Fruit fly (Drosophila melanogaster) whole organism, embryonic: ENCODE measurements around the gene CG33158.
A peak's percentile ranks its signal among the peaks of the same experiment; 100 is the strongest.

Source experiments
- Aef1 ChIP-seq: fragments of 200-800 bp; sonication (Bioruptor generic); IDR thresholded peaks from 3 replicates; pipeline ENCODE4 v1.3.6; 2022; ENCODE audit warnings: missing biosample characterization, missing genetic modification characterization
- B-H1 ChIP-seq: fragments of 200-800 bp; sonication (Bioruptor generic); IDR thresholded peaks from 3 replicates; pipeline ENCODE4 v1.3.6; 2022; ENCODE audit warnings: missing biosample characterization, missing genetic modification characterization
- B-H2 ChIP-seq: fragments of 200-800 bp; sonication (Bioruptor generic); optimal IDR thresholded peaks from 2 replicates; lab custom pipeline; 2018; ENCODE audit warnings: missing biosample characterization, mild to moderate bottlenecking, missing genetic modification characterization
- BtbVII ChIP-seq: fragments of 200-800 bp; sonication (Bioruptor generic); optimal IDR thresholded peaks from 3 replicates; lab custom pipeline; 2017; ENCODE audit warnings: missing biosample characterization, mild to moderate bottlenecking, missing genetic modification characterization
- Bteb2 ChIP-seq: fragments of 200-800 bp; sonication (Bioruptor generic); optimal IDR thresholded peaks from 2 replicates; lab custom pipeline; 2016; ENCODE audit warnings: missing biosample characterization, missing genetic modification characterization
- C15 ChIP-seq: fragments of 200-800 bp; sonication (Bioruptor generic); IDR thresholded peaks from 3 replicates; pipeline ENCODE4 v1.3.6; 2022; ENCODE audit warnings: missing biosample characterization, missing genetic modification characterization
- CG10209 ChIP-seq: fragments of 200-800 bp; sonication (Bioruptor generic); optimal IDR thresholded peaks from 3 replicates; lab custom pipeline; 2017; ENCODE audit warnings: missing biosample characterization, mild to moderate bottlenecking, missing genetic modification characterization, missing genetic modification reagents
- CG10274 ChIP-seq: fragments of 200-800 bp; sonication (Bioruptor generic); optimal IDR thresholded peaks from 3 replicates; lab custom pipeline; 2017; ENCODE audit warnings: missing biosample characterization, mild to moderate bottlenecking, missing genetic modification characterization
- CG11247 ChIP-seq: fragments of 200-800 bp; sonication (Bioruptor generic); IDR thresholded peaks from 2 replicates; pipeline ENCODE4 v1.3.6; 2022; ENCODE audit warnings: missing biosample characterization, missing genetic modification characterization
- CG11504 ChIP-seq: fragments of 200-800 bp; sonication (Bioruptor generic); optimal IDR thresholded peaks from 3 replicates; lab custom pipeline; 2019; ENCODE audit warnings: missing biosample characterization, mild to moderate bottlenecking, missing genetic modification characterization, moderate library complexity
- CG12071 ChIP-seq: fragments of 200-800 bp; sonication (Bioruptor generic); optimal IDR thresholded peaks from 3 replicates; lab custom pipeline; 2018; ENCODE audit warnings: missing biosample characterization, mild to moderate bottlenecking, missing genetic modification characterization
- CG12769 ChIP-seq: fragments of 200-800 bp; sonication (Bioruptor generic); optimal IDR thresholded peaks from 2 replicates; lab custom pipeline; 2019; ENCODE audit warnings: missing biosample characterization, mild to moderate bottlenecking, missing genetic modification characterization, moderate library complexity
- CG13123 ChIP-seq: fragments of 200-800 bp; sonication (Bioruptor generic); optimal IDR thresholded peaks from 2 replicates; lab custom pipeline; 2016; ENCODE audit warnings: missing biosample characterization, missing genetic modification characterization
- CG14014 ChIP-seq: fragments of 200-800 bp; sonication (Bioruptor generic); IDR thresholded peaks from 2 replicates; pipeline ENCODE4 v1.3.6; 2022; ENCODE audit warnings: missing biosample characterization, missing genetic modification characterization
- CG33557 ChIP-seq: fragments of 200-800 bp; sonication (Bioruptor generic); optimal IDR thresholded peaks from 2 replicates; lab custom pipeline; 2019; ENCODE audit warnings: missing biosample characterization, mild to moderate bottlenecking, missing genetic modification characterization, moderate library complexity
- CG34224 ChIP-seq: fragments of 200-800 bp; sonication (Bioruptor generic); IDR thresholded peaks from 3 replicates; pipeline ENCODE4 v1.3.6; 2022; ENCODE audit warnings: missing biosample characterization, missing genetic modification characterization; ENCODE audit not compliant: partially characterized antibody
- CG3726 ChIP-seq: fragments of 200-800 bp; sonication (Bioruptor generic); IDR thresholded peaks from 3 replicates; pipeline ENCODE4, ENCODE4 v1.3.6; 2022; ENCODE audit warnings: missing biosample characterization, missing genetic modification characterization
- CG3995 ChIP-seq: fragments of 200-800 bp; sonication (Bioruptor generic); optimal IDR thresholded peaks from 3 replicates; lab custom pipeline; 2016; ENCODE audit warnings: missing biosample characterization, missing genetic modification characterization
- CG4404 ChIP-seq: fragments of 200-800 bp; sonication (Bioruptor generic); IDR thresholded peaks from 2 replicates; pipeline ENCODE4 v1.3.6; 2022; ENCODE audit warnings: missing biosample characterization, missing genetic modification characterization
- CG4730 ChIP-seq: fragments of 200-800 bp; sonication (Bioruptor generic); IDR thresholded peaks from 2 replicates; pipeline ENCODE4 v1.3.6; 2022; ENCODE audit warnings: missing biosample characterization, missing genetic modification characterization
- CG8765 ChIP-seq: fragments of 200-800 bp; sonication (Bioruptor generic); IDR thresholded peaks from 2 replicates; pipeline ENCODE4 v1.3.6; 2022; ENCODE audit warnings: missing biosample characterization, missing genetic modification characterization
- CTCF ChIP-seq: fragments of 200-800 bp; sonication (Bioruptor generic); optimal IDR thresholded peaks from 2 replicates; lab custom pipeline; 2017; ENCODE audit warnings: missing biosample characterization, mild to moderate bottlenecking, missing genetic modification characterization, moderate library complexity
- Camta ChIP-seq: fragments of 200-800 bp; sonication (Bioruptor generic); optimal IDR thresholded peaks from 2 replicates; lab custom pipeline; 2016; ENCODE audit warnings: missing biosample characterization, missing genetic modification characterization
- Chrac-16 ChIP-seq: fragments of 200-800 bp; sonication (Bioruptor generic); optimal IDR thresholded peaks from 3 replicates; lab custom pipeline; 2016; ENCODE audit warnings: missing biosample characterization, missing genetic modification characterization
- Dad ChIP-seq: fragments of 200-800 bp; sonication (Bioruptor generic); optimal IDR thresholded peaks from 3 replicates; lab custom pipeline; 2016; ENCODE audit warnings: missing biosample characterization, missing genetic modification characterization
- Doc3 ChIP-seq: fragments of 200-800 bp; sonication (Bioruptor generic); IDR thresholded peaks from 3 replicates; pipeline ENCODE4 v1.3.6; 2022; ENCODE audit warnings: missing biosample characterization, missing genetic modification characterization; ENCODE audit not compliant: partially characterized antibody
- Fer2 ChIP-seq: fragments of 200-800 bp; sonication (Bioruptor generic); optimal IDR thresholded peaks from 2 replicates; lab custom pipeline; 2018; ENCODE audit warnings: missing biosample characterization, mild to moderate bottlenecking, missing genetic modification characterization, moderate library complexity
- HHEX ChIP-seq: fragments of 200-800 bp; sonication (Bioruptor generic); optimal IDR thresholded peaks from 3 replicates; lab custom pipeline; 2017; ENCODE audit warnings: missing biosample characterization, mild to moderate bottlenecking, missing genetic modification characterization, missing genetic modification reagents
- HLH54F ChIP-seq: fragments of 200-800 bp; sonication (Bioruptor generic); optimal IDR thresholded peaks from 3 replicates; lab custom pipeline; 2016; ENCODE audit warnings: missing biosample characterization, missing genetic modification characterization
- Mes4 ChIP-seq: fragments of 200-800 bp; sonication (Bioruptor generic); optimal IDR thresholded peaks from 2 replicates; lab custom pipeline; 2016; ENCODE audit warnings: missing biosample characterization, missing genetic modification characterization
- NC2β ChIP-seq: fragments of 200-800 bp; sonication (Bioruptor generic); optimal IDR thresholded peaks from 2 replicates; lab custom pipeline; 2016; ENCODE audit warnings: missing biosample characterization, missing genetic modification characterization
- NK7.1 ChIP-seq: fragments of 200-800 bp; sonication (Bioruptor generic); optimal IDR thresholded peaks from 3 replicates; lab custom pipeline; 2016; ENCODE audit warnings: missing biosample characterization, missing genetic modification characterization
- Rfx ChIP-seq: fragments of 200-800 bp; sonication (Bioruptor generic); IDR thresholded peaks from 2 replicates; pipeline ENCODE4 v1.3.6; 2022; ENCODE audit warnings: missing biosample characterization, missing genetic modification characterization
- Tbp ChIP-seq: fragments of >200 bp; optimal IDR thresholded peaks from 2 replicates; lab custom pipeline; 2018; ENCODE audit warnings: missing biosample characterization, missing genetic modification characterization
- Xbp1 ChIP-seq: fragments of 200-800 bp; sonication (Bioruptor generic); optimal IDR thresholded peaks from 3 replicates; lab custom pipeline; 2016; ENCODE audit warnings: missing biosample characterization, mild to moderate bottlenecking, missing genetic modification characterization
- ab ChIP-seq: fragments of 200-800 bp; sonication (Bioruptor generic); optimal IDR thresholded peaks from 2 replicates; lab custom pipeline; 2016; ENCODE audit warnings: missing biosample characterization, missing genetic modification characterization
- abd-A ChIP-seq: fragments of 200-800 bp; sonication (Bioruptor generic); optimal IDR thresholded peaks from 3 replicates; lab custom pipeline; 2019; ENCODE audit warnings: missing biosample characterization, mild to moderate bottlenecking, missing genetic modification characterization, moderate library complexity
- ash1 ChIP-seq: fragments of 200-800 bp; sonication (Bioruptor generic); optimal IDR thresholded peaks from 2 replicates; lab custom pipeline; 2018; ENCODE audit warnings: missing biosample characterization, mild to moderate bottlenecking, missing genetic modification characterization
- cwo ChIP-seq: fragments of 200-800 bp; sonication (Bioruptor generic); optimal IDR thresholded peaks from 3 replicates; lab custom pipeline; 2017; ENCODE audit warnings: missing biosample characterization, missing genetic modification characterization, mild to moderate bottlenecking, moderate library complexity, missing genetic modification reagents
- disco-r ChIP-seq: fragments of 200-800 bp; sonication (Bioruptor generic); optimal IDR thresholded peaks from 2 replicates; lab custom pipeline; 2016; ENCODE audit warnings: missing biosample characterization, missing genetic modification characterization
- ems ChIP-seq: fragments of 200-800 bp; sonication (Bioruptor generic); optimal IDR thresholded peaks from 3 replicates; lab custom pipeline; 2016; ENCODE audit warnings: missing biosample characterization, missing genetic modification characterization
- gro ChIP-seq: fragments of 200-800 bp; sonication (Bioruptor generic); optimal IDR thresholded peaks from 2 replicates; lab custom pipeline; 2016; ENCODE audit warnings: missing biosample characterization, missing genetic modification characterization
- jumu ChIP-seq: fragments of 200-800 bp; sonication (Bioruptor generic); optimal IDR thresholded peaks from 3 replicates; lab custom pipeline; 2016; ENCODE audit warnings: missing biosample characterization, missing genetic modification characterization
- lab ChIP-seq: fragments of 200-800 bp; sonication (Bioruptor generic); optimal IDR thresholded peaks from 3 replicates; lab custom pipeline; 2017; ENCODE audit warnings: missing biosample characterization, missing genetic modification characterization, mild to moderate bottlenecking, moderate library complexity, missing genetic modification reagents
- lmd ChIP-seq: fragments of 200-800 bp; sonication (Bioruptor generic); IDR thresholded peaks from 2 replicates; pipeline ENCODE4 v1.3.6; 2022; ENCODE audit warnings: missing biosample characterization, missing genetic modification characterization
- maf-S ChIP-seq: fragments of 200-800 bp; sonication (Bioruptor generic); optimal IDR thresholded peaks from 2 replicates; lab custom pipeline; 2016; ENCODE audit warnings: missing biosample characterization, missing genetic modification characterization
- nau ChIP-seq: fragments of 200-800 bp; sonication (Bioruptor generic); optimal IDR thresholded peaks from 3 replicates; lab custom pipeline; 2017; ENCODE audit warnings: missing biosample characterization, mild to moderate bottlenecking, missing genetic modification characterization, missing genetic modification reagents
- oc ChIP-seq: fragments of 200-800 bp; sonication (Bioruptor generic); optimal IDR thresholded peaks from 2 replicates; lab custom pipeline; 2018; ENCODE audit warnings: missing biosample characterization, mild to moderate bottlenecking, missing genetic modification characterization, moderate library complexity
- odd ChIP-seq: fragments of 200-800 bp; sonication (Bioruptor generic); optimal IDR thresholded peaks from 2 replicates; lab custom pipeline; 2017; ENCODE audit warnings: missing biosample characterization, mild to moderate bottlenecking, missing genetic modification characterization
- sens ChIP-seq: fragments of 200-800 bp; sonication (Bioruptor generic); peaks from one replicate; lab custom pipeline; 2016; ENCODE audit warnings: missing biosample characterization, missing genetic modification characterization
- sob ChIP-seq: fragments of 200-800 bp; sonication (Bioruptor generic); IDR thresholded peaks from 2 replicates; pipeline ENCODE4 v1.3.6; 2022; ENCODE audit warnings: missing biosample characterization, missing genetic modification characterization
- unc-4 ChIP-seq: fragments of 200-800 bp; sonication (Bioruptor generic); IDR thresholded peaks from 2 replicates; pipeline ENCODE4 v1.3.6; 2022; ENCODE audit warnings: missing biosample characterization, missing genetic modification characterization; ENCODE audit not compliant: partially characterized antibody

Gene CG33158

dm6 chr3L:16494651-16495074, 75.3 kb downstream of the CG33158 start (continued):
- no peak for TF ChIP-seq gro (GFP tag; lab: Kevin White, UChicago)
- TF ChIP-seq CG12769 = peak; percentile 23
- no peak for TF ChIP-seq oc (tag; lab: Kevin White, UChicago)
- TF ChIP-seq ems (GFP tag; lab: Kevin White, UChicago) = no peak
- no peak for TF ChIP-seq CG4730 (GFP tag; lab: Robert Waterston, UW)
- no peak for TF ChIP-seq sob (GFP tag; lab: Robert Waterston, UW)
- no peak for TF ChIP-seq CTCF (GFP tag; lab: Kevin White, UChicago)
- no peak for TF ChIP-seq CG4404
- no peak for TF ChIP-seq jumu (GFP tag; lab: Kevin White, UChicago)
- no peak for TF ChIP-seq Tbp
- TF ChIP-seq Xbp1 = no peak
- no peak for TF ChIP-seq Dad
- no peak for TF ChIP-seq Aef1 (GFP tag; lab: Robert Waterston, UW)
- TF ChIP-seq CG10274 (GFP tag; lab: Kevin White, UChicago) = peak; percentile 20
- TF ChIP-seq Fer2 (tag; lab: Kevin White, UChicago) = no peak
- TF ChIP-seq HHEX (GFP tag; lab: Kevin White, UChicago) = peak; percentile 2
- peak; percentile 6 for TF ChIP-seq Camta (GFP tag; lab: Kevin White, UChicago)
- peak; percentile 7 for TF ChIP-seq lab (GFP tag; lab: Kevin White, UChicago)
- no peak for TF ChIP-seq NK7.1 (GFP tag; lab: Kevin White, UChicago)
- 0 out of 2 replicates have a peak, but pooled peaks have one; percentile 23 for TF ChIP-seq CG14014 (GFP tag; lab: Robert Waterston, UW)
- TF ChIP-seq NC2β = no peak
- TF ChIP-seq CG34224 (GFP tag; lab: Robert Waterston, UW) = no peak
- TF ChIP-seq nau (GFP tag; lab: Kevin White, UChicago) = peak; percentile 45
- peak; percentile 90 for TF ChIP-seq sens (GFP tag; lab: Kevin White, UChicago)
- TF ChIP-seq BtbVII = peak; percentile 25
- TF ChIP-seq CG10209 (GFP tag; lab: Kevin White, UChicago) = no peak
- no peak for TF ChIP-seq Bteb2
- peak; percentile 0 for TF ChIP-seq Mes4 (GFP tag; lab: Kevin White, UChicago)
- no peak for TF ChIP-seq CG33557 (GFP tag; lab: Kevin White, UChicago)
- no peak for TF ChIP-seq CG13123 (GFP tag; lab: Kevin White, UChicago)
- no peak for TF ChIP-seq maf-S
- no peak; the same call in 1 of the 2 replicates for TF ChIP-seq lmd (GFP tag; lab: Robert Waterston, UW)
- TF ChIP-seq ab = no peak
- no peak for TF ChIP-seq CG11247 (GFP tag; lab: Robert Waterston, UW)
- TF ChIP-seq CG8765 (GFP tag; lab: Robert Waterston, UW) = no peak
- no peak for TF ChIP-seq ash1 (GFP tag; lab: Kevin White, UChicago)
- TF ChIP-seq B-H1 (GFP tag; lab: Robert Waterston, UW) = no peak
- TF ChIP-seq abd-A (tag; lab: Kevin White, UChicago) = no peak
- peak; percentile 39 for TF ChIP-seq odd (GFP tag; lab: Kevin White, UChicago)
- TF ChIP-seq CG12071 (GFP tag; lab: Kevin White, UChicago) = peak; percentile 31
- TF ChIP-seq HLH54F = peak; percentile 5
- peak; percentile 10; the same call in 1 of the 2 replicates for TF ChIP-seq Rfx (GFP tag; lab: Robert Waterston, UW)
- TF ChIP-seq Doc3 = no peak
- TF ChIP-seq disco-r (GFP tag; lab: Kevin White, UChicago) = no peak
- no peak for TF ChIP-seq Chrac-16
- TF ChIP-seq unc-4 = no peak
- no peak for TF ChIP-seq CG3726 (GFP tag; lab: Robert Waterston, UW)
- TF ChIP-seq CG3995 (GFP tag; lab: Kevin White, UChicago) = no peak
- TF ChIP-seq cwo (GFP tag; lab: Kevin White, UChicago) = peak; percentile 22
- no peak for TF ChIP-seq C15
- no peak for TF ChIP-seq B-H2
- TF ChIP-seq CG11504 = peak; percentile 50
